Fruit fly (Drosophila melanogaster): ENCODE results near the gene hth.

The hth gene

DNA sequence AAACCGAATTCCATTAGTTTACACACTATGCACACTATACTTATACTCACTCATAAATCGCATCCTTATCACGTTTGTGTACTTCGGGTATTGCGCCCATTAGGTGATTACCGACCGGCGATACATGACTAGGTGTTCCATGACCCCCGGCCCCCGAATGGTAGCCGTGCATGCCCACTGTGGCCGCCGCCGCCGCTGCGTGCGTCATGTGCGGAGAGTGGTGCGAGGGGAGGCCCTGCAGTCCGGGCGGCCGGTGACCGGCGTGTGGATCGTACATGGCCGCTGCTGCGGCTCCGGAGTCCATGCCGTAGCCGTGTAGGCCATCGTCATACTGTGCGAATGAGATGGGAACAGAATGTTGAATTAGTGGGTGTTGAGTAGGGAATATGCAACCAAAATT, 34.3 kb downstream of the hth start (continued):
- no peak for TF ChIP-seq CG1832 (GFP tag; optimal IDR thresholded peaks at IDR 0.05)
- peak; percentile 6 for TF ChIP-seq CG14710 (tag; optimal IDR thresholded peaks at IDR 0.05)
- no peak for TF ChIP-seq cad (GFP tag; optimal IDR thresholded peaks at IDR 0.05)
- no peak for TF ChIP-seq repo (GFP tag; optimal IDR thresholded peaks at IDR 0.05)
- no peak for TF ChIP-seq ERR (GFP tag; optimal IDR thresholded peaks at IDR 0.05)
- TF ChIP-seq CG14441 (GFP tag; IDR thresholded peaks at IDR 0.05): no peak
- TF ChIP-seq CG4424 (GFP tag; optimal IDR thresholded peaks at IDR 0.05): no peak
- TF ChIP-seq prd (optimal IDR thresholded peaks at IDR 0.05): no peak
- TF ChIP-seq prd (GFP tag; IDR thresholded peaks at IDR 0.05): no peak
- TF ChIP-seq ash1 (GFP tag; optimal IDR thresholded peaks at IDR 0.05): peak; percentile 96
- 0 out of 2 replicates have a peak, but pooled peaks have one; percentile 28 for TF ChIP-seq CG11247 (GFP tag; IDR thresholded peaks at IDR 0.05)
- no peak for TF ChIP-seq CG5953 (GFP tag; IDR thresholded peaks at IDR 0.05)
- TF ChIP-seq shn (GFP tag; optimal IDR thresholded peaks at IDR 0.05): peak; percentile 64
- TF ChIP-seq NFAT (GFP tag; IDR thresholded peaks at IDR 0.05): no peak
- TF ChIP-seq Adf1 (GFP tag; IDR thresholded peaks at IDR 0.05): 0 out of 2 replicates have a peak, but pooled peaks have one; percentile 39
- TF ChIP-seq kah (GFP tag; optimal IDR thresholded peaks at IDR 0.05): no peak
- TF ChIP-seq bbx (GFP tag; IDR thresholded peaks at IDR 0.05; ENCODE audit: partially characterized antibody): peak; percentile 50; the same call in 1 of the 2 replicates
- TF ChIP-seq chif (GFP tag; optimal IDR thresholded peaks at IDR 0.05): no peak
- TF ChIP-seq CG3281 (GFP tag; optimal IDR thresholded peaks at IDR 0.05): no peak
- TF ChIP-seq CG1024 (GFP tag; IDR thresholded peaks at IDR 0.05): no peak
- TF ChIP-seq sr (GFP tag; IDR thresholded peaks at IDR 0.05): 0 out of 3 replicates have a peak, but pooled peaks have one; percentile 11
- no peak for TF ChIP-seq CG15011 (GFP tag; optimal IDR thresholded peaks at IDR 0.05)
- TF ChIP-seq ssp (GFP tag; IDR thresholded peaks at IDR 0.05): 0 out of 2 replicates have a peak, but pooled peaks have one; percentile 23
- no peak for TF ChIP-seq CG11398 (GFP tag; optimal IDR thresholded peaks at IDR 0.05)
- peak; percentile 32 for TF ChIP-seq twi (tag; optimal IDR thresholded peaks at IDR 0.05)
- TF ChIP-seq dysf (GFP tag; IDR thresholded peaks at IDR 0.05): 0 out of 3 replicates have a peak, but pooled peaks have one; percentile 36
- TF ChIP-seq ttk (GFP tag; IDR thresholded peaks at IDR 0.05): no peak
- peak; percentile 77 for TF ChIP-seq kni (GFP tag; optimal IDR thresholded peaks at IDR 0.05)
- no peak for TF ChIP-seq Poxn (GFP tag; IDR thresholded peaks at IDR 0.05)
- TF ChIP-seq CG12744 (GFP tag; optimal IDR thresholded peaks at IDR 0.05): no peak
- peak; percentile 27 for TF ChIP-seq Nf-YC (tag; optimal IDR thresholded peaks at IDR 0.05)
- no peak for TF ChIP-seq CG17568 (GFP tag; optimal IDR thresholded peaks at IDR 0.05)
- TF ChIP-seq CHES-1-like (GFP tag; optimal IDR thresholded peaks at IDR 0.05): no peak
- TF ChIP-seq CG6765 (GFP tag; optimal IDR thresholded peaks at IDR 0.05): no peak
- TF ChIP-seq Pdp1 (GFP tag; optimal IDR thresholded peaks at IDR 0.05): peak in 1 of 2 experiments; percentile 24
- TF ChIP-seq HLH54F (GFP tag; optimal IDR thresholded peaks at IDR 0.05): no peak
- TF ChIP-seq org-1 (GFP tag; optimal IDR thresholded peaks at IDR 0.05): no peak
- no peak for TF ChIP-seq CG14860 (GFP tag; IDR thresholded peaks at IDR 0.05; ENCODE audit: partially characterized antibody)
- no peak for TF ChIP-seq PHDP (tag; optimal IDR thresholded peaks at IDR 0.05)
- no peak for TF ChIP-seq Dip3 (GFP tag; optimal IDR thresholded peaks at IDR 0.05)
- peak; percentile 97 for TF ChIP-seq crol (GFP tag; IDR thresholded peaks at IDR 0.05)
- TF ChIP-seq pros (GFP tag; optimal IDR thresholded peaks at IDR 0.05): peak; percentile 9
- TF ChIP-seq Xrp1 (GFP tag; IDR thresholded peaks at IDR 0.05): peak; percentile 22
- no peak for TF ChIP-seq CG11695 (GFP tag; IDR thresholded peaks at IDR 0.05)
- TF ChIP-seq grn (GFP tag; optimal IDR thresholded peaks at IDR 0.05): peak; percentile 11
- TF ChIP-seq Dbx (GFP tag; IDR thresholded peaks at IDR 0.05): 0 out of 3 replicates have a peak, but pooled peaks have one; percentile 21
- no peak for TF ChIP-seq CG9876 (GFP tag; optimal IDR thresholded peaks at IDR 0.05)
- TF ChIP-seq CG18599 (GFP tag; optimal IDR thresholded peaks at IDR 0.05): peak; percentile 15
- no peak for TF ChIP-seq Doc2 (GFP tag; IDR thresholded peaks at IDR 0.05)
- TF ChIP-seq cwo (GFP tag; optimal IDR thresholded peaks at IDR 0.05): peak; percentile 33
- TF ChIP-seq lilli (GFP tag; optimal IDR thresholded peaks at IDR 0.05): no peak
- no peak for TF ChIP-seq phol (tag; optimal IDR thresholded peaks at IDR 0.05)

Data from whole organism, embryonic.